Fruit fly (Drosophila melanogaster) whole organism, pupa: Measurements from ENCODE around the gene CG33223.

Experiments
- CG10348 ChIP-seq: fragments of 200-800 bp; sonication (Bioruptor generic); IDR thresholded peaks from 2 replicates; pipeline ENCODE4 v1.3.6; 2022; ENCODE audit warnings: missing biosample characterization, missing genetic modification characterization
- D1 ChIP-seq: fragments of 200-800 bp; sonication (Bioruptor generic); optimal IDR thresholded peaks from 2 replicates; lab custom pipeline; 2018; ENCODE audit warnings: missing biosample characterization, mild to moderate bottlenecking, missing genetic modification characterization, moderate library complexity
- Pif1A ChIP-seq: fragments of 200-800 bp; sonication (Bioruptor generic); optimal IDR thresholded peaks from 3 replicates; lab custom pipeline; 2016; ENCODE audit warnings: missing biosample characterization, missing genetic modification characterization
- rn ChIP-seq: fragments of 200-800 bp; sonication (Bioruptor generic); IDR thresholded peaks from 2 replicates; pipeline ENCODE4 v1.3.6; 2022; ENCODE audit warnings: missing biosample characterization, missing genetic modification characterization

- no peak for TF ChIP-seq rn (GFP tag; lab: Robert Waterston, UW)
- no peak for TF ChIP-seq CG10348 (GFP tag; lab: Robert Waterston, UW)
- TF ChIP-seq Pif1A (GFP tag; lab: Kevin White, UChicago): no peak
- TF ChIP-seq D1 (tag; lab: Kevin White, UChicago): no peak
Observed at dm6 chrX:8497604-8498232, 14.0 kb upstream of the CG33223 start.
